Worm (Caenorhabditis elegans) whole organism, mixed stage, embryonic: Measurements from ENCODE around the gene clec-78.

ENCODE experiments used
- hlh-1 ChIP-seq: fragments of 150-350 bp; optimal IDR thresholded peaks from 2 replicates; lab custom pipeline; 2014; ENCODE audit warnings: missing biosample characterization, missing genetic modification reagents, missing genetic modification characterization
- mep-1 ChIP-seq: fragments of 150-350 bp; optimal IDR thresholded peaks from 2 replicates; lab custom pipeline; 2017; ENCODE audit warnings: missing biosample characterization, missing genetic modification reagents, missing genetic modification characterization, inconsistent platforms
- nhr-76 ChIP-seq: sonication (generic microtip); optimal IDR thresholded peaks from 2 replicates; lab custom pipeline; 2017; ENCODE audit warnings: missing biosample characterization, missing genetic modification characterization
- snpc-4 ChIP-seq: fragments of 150-350 bp; optimal IDR thresholded peaks from 2 replicates; lab custom pipeline; 2014; ENCODE audit warnings: missing biosample characterization, missing genetic modification characterization
- ztf-11 ChIP-seq: fragments of 150-350 bp; optimal IDR thresholded peaks from 2 replicates; lab custom pipeline; 2014; ENCODE audit warnings: missing biosample characterization, missing genetic modification characterization

DNA sequence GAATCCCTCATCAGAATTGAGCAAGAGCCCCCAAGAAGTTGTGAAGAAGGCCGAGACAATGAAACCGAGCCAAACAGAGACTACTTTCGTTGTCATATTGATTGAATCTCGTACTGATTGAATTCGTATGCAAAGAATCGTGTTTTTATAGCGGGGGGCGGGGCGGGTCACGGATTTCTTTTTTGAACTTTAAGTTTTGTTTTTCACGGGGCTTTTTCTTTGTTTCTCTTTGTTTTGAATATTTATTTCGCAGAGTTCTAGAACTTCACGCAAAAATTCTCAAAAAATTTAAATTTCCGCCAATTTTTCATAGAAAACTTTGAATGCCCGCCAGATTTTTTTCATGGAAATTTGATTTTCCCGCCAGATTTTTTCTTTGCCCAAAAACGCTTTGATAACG is 32.8 kb upstream of the clec-78 start, which contains the start of gene clec-73:
- TF ChIP-seq hlh-1 (tag; lab: Kevin White, UChicago) (no peak), nhr-76 (tag; lab: Kevin White, UChicago) (no peak), mep-1 (no peak), ztf-11 (tag; lab: Kevin White, UChicago) (no peak), snpc-4 (tag; lab: Kevin White, UChicago) (no peak)
